Worm (Caenorhabditis elegans) whole organism, young adult: Measurements from ENCODE around the gene fbxa-160.

Experiments
- F37B4.10 ChIP-seq: fragments of 200-800 bp; sonication (Bioruptor generic); IDR thresholded peaks from 2 replicates; pipeline ENCODE4 v1.3.6; 2022; ENCODE audit warnings: missing genetic modification characterization, missing compliant biosample characterization
- T07F8.4 ChIP-seq: sonication (generic microtip); optimal IDR thresholded peaks from 2 replicates; lab custom pipeline; 2016; ENCODE audit warnings: mild to moderate bottlenecking, missing genetic modification characterization, moderate library complexity, missing compliant biosample characterization
- ama-1 ChIP-seq, 3 experiments: fragments of 150-350 bp in 1 of 3; sonication (generic microtip) in 2 of 3; optimal IDR thresholded peaks; 2 replicates each; lab custom pipeline; 2014 to 2018; ENCODE audit warnings: missing biosample characterization in 2 of 3, missing genetic modification characterization in 2 of 3, missing genetic modification reagents in 2 of 3
- athp-1 ChIP-seq: sonication (generic microtip); optimal IDR thresholded peaks from 2 replicates; lab custom pipeline; 2017; ENCODE audit warnings: mild to moderate bottlenecking, missing genetic modification characterization, missing compliant biosample characterization
- ceh-40 ChIP-seq: fragments of 200-800 bp; sonication (Bioruptor generic); IDR thresholded peaks from 2 replicates; pipeline ENCODE4 v1.3.6; 2022; ENCODE audit warnings: missing genetic modification characterization, missing compliant biosample characterization
- nhr-120 ChIP-seq: fragments of 200-800 bp; sonication (Bioruptor generic); IDR thresholded peaks from 2 replicates; pipeline ENCODE4 v1.3.6; 2022; ENCODE audit warnings: missing genetic modification characterization, missing compliant biosample characterization
- snpc-4 ChIP-seq, 5 experiments: fragments of 150-350 bp in 1 of 5; sonication (generic microtip) in 4 of 5; optimal IDR thresholded peaks; 2 replicates each; lab custom pipeline; 2014 to 2018; ENCODE audit warnings: missing genetic modification characterization in 5 of 5, missing biosample characterization in 3 of 5, antibody characterized with exemption in 2 of 5, mild to moderate bottlenecking in 2 of 5, missing compliant biosample characterization in 2 of 5, missing genotype in 2 of 5, moderate library complexity in 2 of 5, missing genetic modification reagents in 1 of 5

DNA sequence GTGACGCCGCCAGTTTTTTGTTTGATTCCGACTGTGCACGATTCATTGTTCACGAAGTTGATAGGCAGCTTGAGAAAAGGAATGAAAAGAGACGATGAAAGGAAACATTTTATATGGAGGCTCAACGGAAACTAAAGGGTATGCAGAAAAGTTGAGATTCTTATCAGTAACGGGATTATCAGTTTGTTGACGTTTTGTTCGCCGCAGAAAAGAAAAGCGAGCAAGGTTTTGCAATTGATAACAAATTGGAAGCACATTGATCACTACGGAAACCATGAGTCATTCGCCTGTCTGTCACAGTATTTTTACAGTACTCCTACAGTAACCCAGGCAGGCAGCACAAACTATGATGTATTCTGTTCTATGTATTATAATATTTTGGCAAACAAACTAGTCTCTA lies 11.5 kb upstream of the fbxa-160 start:
- TF ChIP-seq athp-1 (tag; lab: Kevin White, UChicago) = no peak
- no peak for TF ChIP-seq snpc-4 (GFP tag; optimal IDR thresholded peaks at IDR 0.05; lab: Kevin White, UChicago)
- no peak for TF ChIP-seq snpc-4 (tag; optimal IDR thresholded peaks at IDR 0.05; lab: Kevin White, UChicago)
- TF ChIP-seq ama-1 (optimal IDR thresholded peaks at IDR 0.05; lab: Kevin White, UChicago) = no peak
- no peak for TF ChIP-seq ama-1 (GFP tag; optimal IDR thresholded peaks at IDR 0.05; lab: Kevin White, UChicago)
- no peak for TF ChIP-seq F37B4.10 (GFP tag; lab: Robert Waterston, UW)
- no peak for TF ChIP-seq ceh-40 (GFP tag; lab: Robert Waterston, UW)
- TF ChIP-seq T07F8.4 (tag; lab: Kevin White, UChicago) = no peak
- TF ChIP-seq nhr-120 = no peak
